Worm (Caenorhabditis elegans) whole organism, mixed stage, embryonic: ENCODE results near the gene F22B5.6.
A peak's percentile ranks its signal among the peaks of the same experiment; 100 is the strongest.

Source experiments
- lsy-2 ChIP-seq: fragments of 150-350 bp; optimal IDR thresholded peaks from 2 replicates; lab custom pipeline; 2014; ENCODE audit warnings: missing biosample characterization, missing genetic modification characterization
- pha-4 ChIP-seq: fragments of 150-350 bp; optimal IDR thresholded peaks from 2 replicates; lab custom pipeline; 2018; ENCODE audit warnings: missing biosample characterization, missing genetic modification reagents, missing genetic modification characterization

DNA sequence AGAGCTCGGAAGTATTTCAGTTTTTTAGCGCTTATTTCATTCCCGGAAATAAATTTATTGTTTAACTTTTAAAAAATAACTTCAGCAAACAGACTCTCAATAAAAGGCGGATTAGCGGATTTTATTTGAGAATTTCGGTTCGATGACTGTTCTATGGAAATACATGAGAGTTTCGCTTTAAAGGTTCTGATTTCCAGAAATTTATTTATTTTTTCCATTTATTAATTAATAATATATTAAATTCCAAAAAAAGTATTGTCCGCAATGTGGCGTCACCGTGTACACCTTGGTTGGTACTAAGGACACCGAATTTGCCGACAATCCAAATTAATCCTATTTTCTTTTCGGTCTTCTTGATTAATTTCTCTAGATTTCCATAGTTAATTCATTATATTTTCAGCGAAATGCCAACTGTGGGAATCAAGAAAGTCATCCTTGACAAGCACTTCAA is 8.5 kb upstream of the F22B5.6 start, which contains the start of gene fars-3:
- peak; percentile 47 for TF ChIP-seq pha-4
- TF ChIP-seq lsy-2 (tag; lab: Kevin White, UChicago): peak; percentile 24
